Fruit fly (Drosophila melanogaster) whole organism, pupa: ENCODE results near the gene beag.

Source experiments
- CG10348 ChIP-seq: fragments of 200-800 bp; sonication (Bioruptor generic); IDR thresholded peaks from 2 replicates; pipeline ENCODE4 v1.3.6; 2022; ENCODE audit warnings: missing biosample characterization, missing genetic modification characterization
- CG13204 ChIP-seq: fragments of 200-800 bp; sonication (Bioruptor generic); optimal IDR thresholded peaks from 2 replicates; lab custom pipeline; 2018; ENCODE audit warnings: missing biosample characterization, mild to moderate bottlenecking, missing genetic modification characterization, moderate library complexity
- CG14655 ChIP-seq: fragments of 200-800 bp; sonication (Bioruptor generic); optimal IDR thresholded peaks from 3 replicates; lab custom pipeline; 2017; ENCODE audit warnings: mild to moderate bottlenecking, missing biosample characterization, missing genetic modification reagents, missing genetic modification characterization
- CG17806 ChIP-seq: fragments of 200-800 bp; sonication (Bioruptor generic); optimal IDR thresholded peaks from 2 replicates; lab custom pipeline; 2018; ENCODE audit warnings: missing biosample characterization, mild to moderate bottlenecking, missing genetic modification characterization, moderate library complexity
- CG32121 ChIP-seq: fragments of 200-800 bp; sonication (Bioruptor generic); IDR thresholded peaks from 2 replicates; pipeline ENCODE4 v1.3.6; 2022; ENCODE audit warnings: missing biosample characterization, missing genetic modification characterization
- CG34367 ChIP-seq: fragments of 200-800 bp; sonication (Bioruptor generic); optimal IDR thresholded peaks from 2 replicates; lab custom pipeline; 2018; ENCODE audit warnings: missing biosample characterization, mild to moderate bottlenecking, missing genetic modification characterization
- CG8301 ChIP-seq: fragments of 200-800 bp; sonication (Bioruptor generic); optimal IDR thresholded peaks from 2 replicates; lab custom pipeline; 2018; ENCODE audit warnings: missing biosample characterization, mild to moderate bottlenecking, missing genetic modification characterization
- EcR ChIP-seq: fragments of 200-800 bp; sonication (Bioruptor generic); optimal IDR thresholded peaks from 3 replicates; lab custom pipeline; 2019; ENCODE audit warnings: missing biosample characterization, missing genetic modification characterization, mild to moderate bottlenecking, moderate library complexity, missing genetic modification reagents
- Pif1B ChIP-seq: fragments of 200-800 bp; sonication (Bioruptor generic); optimal IDR thresholded peaks from 3 replicates; lab custom pipeline; 2016; ENCODE audit warnings: missing biosample characterization, missing genetic modification characterization
- Snoo ChIP-seq: fragments of 200-800 bp; sonication (Bioruptor generic); optimal IDR thresholded peaks from 3 replicates; lab custom pipeline; 2017; ENCODE audit warnings: missing biosample characterization, mild to moderate bottlenecking, missing genetic modification characterization, inconsistent platforms
- gl ChIP-seq: fragments of 200-800 bp; sonication (Bioruptor generic); optimal IDR thresholded peaks from 2 replicates; lab custom pipeline; 2018; ENCODE audit warnings: missing biosample characterization, mild to moderate bottlenecking, missing genetic modification characterization
- rn ChIP-seq: fragments of 200-800 bp; sonication (Bioruptor generic); IDR thresholded peaks from 2 replicates; pipeline ENCODE4 v1.3.6; 2022; ENCODE audit warnings: missing biosample characterization, missing genetic modification characterization

- TF ChIP-seq EcR (GFP tag; lab: Kevin White, UChicago), result peak; percentile 11
- no peak for TF ChIP-seq CG10348
- TF ChIP-seq CG14655 (GFP tag; lab: Kevin White, UChicago), result no peak
- TF ChIP-seq rn, result no peak
- no peak for TF ChIP-seq Snoo (tag; lab: Kevin White, UChicago)
- TF ChIP-seq CG17806 (tag; lab: Kevin White, UChicago), result no peak
- TF ChIP-seq gl, result no peak
- no peak for TF ChIP-seq Pif1B (GFP tag; lab: Kevin White, UChicago)
- no peak for TF ChIP-seq CG32121 (GFP tag; lab: Robert Waterston, UW)
- no peak for TF ChIP-seq CG13204 (GFP tag; lab: Kevin White, UChicago)
- no peak for TF ChIP-seq CG8301 (tag; lab: Kevin White, UChicago)
- TF ChIP-seq CG34367 (tag; lab: Kevin White, UChicago), result no peak
Measured at dm6 chr3R:9030750-9031128, 34.1 kb downstream of the beag start.
